Worm (Caenorhabditis elegans): Measurements from ENCODE around the gene F28A10.4.
"Not testable (repeated sequence)": the region's sequence is repeated elsewhere in the genome, so short reads cannot be mapped to it uniquely, and the experiment has no call there.

F28A10.4 gene

DNA sequence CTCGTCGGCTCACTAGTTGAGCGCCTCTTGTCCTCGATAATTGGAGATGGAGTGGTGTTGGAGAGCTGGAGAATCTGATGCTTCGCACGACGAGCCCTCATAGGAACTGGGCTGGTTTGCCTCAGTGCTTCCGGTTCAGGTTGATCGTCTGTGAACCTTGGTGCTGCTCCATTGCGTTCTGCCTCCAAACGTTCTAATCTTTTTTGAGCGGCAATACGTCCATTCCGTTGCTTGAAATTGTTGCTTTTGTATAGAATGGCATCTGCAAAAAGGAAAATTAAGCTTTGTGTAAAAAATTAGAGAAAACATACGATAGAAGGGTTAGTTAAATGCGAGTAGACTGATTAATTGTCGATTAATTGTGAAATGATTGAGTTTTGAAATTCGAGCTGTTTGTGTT lies 31.2 kb upstream of the F28A10.4 start, which contains the start of gene F46F5.5:
Gene F46F5.5 (minus strand): TSS at position 101 of the 400 bp plus-strand sequence.
- TF ChIP-seq nhr-12 (tag; optimal IDR thresholded peaks at IDR 0.05) (no peak), pqm-1 (tag; optimal IDR thresholded peaks at IDR 0.05) (no peak), ceh-82 (tag; optimal IDR thresholded peaks at IDR 0.05) (no peak), jun-1 (tag; optimal IDR thresholded peaks at IDR 0.05) (no peak), nhr-43 (tag; optimal IDR thresholded peaks at IDR 0.05; ENCODE audit: poor library complexity, severe bottlenecking) (no peak), lsy-12 (tag; optimal IDR thresholded peaks at IDR 0.05) (no peak)

ce11 chrII:814737-815136 lies 29.3 kb upstream of the F28A10.4 start, which contains the start of gene msrp-3:
TSS of gene msrp-3 (minus strand) at chrII:814837.
- TF ChIP-seq nhr-67 (tag; optimal IDR thresholded peaks at IDR 0.05) (no peak), daf-12 (tag; optimal IDR thresholded peaks at IDR 0.05) (no peak), lsy-12 (tag; optimal IDR thresholded peaks at IDR 0.05) (no peak), fos-1 (tag; optimal IDR thresholded peaks at IDR 0.05) (no peak)

ce11 chrII:820519-820918 lies 23.6 kb upstream of the F28A10.4 start, which contains the start of gene F46F5.7:
TSS of gene F46F5.7 (minus strand) at chrII:820619.
- TF ChIP-seq ceh-28 (tag; optimal IDR thresholded peaks at IDR 0.05) = no peak
- TF ChIP-seq nhr-25 (tag; optimal IDR thresholded peaks at IDR 0.05) = no peak
- no peak for TF ChIP-seq elt-2 (tag; optimal IDR thresholded peaks at IDR 0.05)
- TF ChIP-seq ZK546.5 (tag; optimal IDR thresholded peaks at IDR 0.05) = no peak
- TF ChIP-seq unc-39 (tag; optimal IDR thresholded peaks at IDR 0.05) = no peak
- no peak for TF ChIP-seq nhr-237 (tag; optimal IDR thresholded peaks at IDR 0.05)
- TF ChIP-seq egl-27 (tag; optimal IDR thresholded peaks at IDR 0.05) = no peak
- TF ChIP-seq snpc-4 (tag; optimal IDR thresholded peaks at IDR 0.05) = no peak
- no peak for TF ChIP-seq lsy-12 (tag; optimal IDR thresholded peaks at IDR 0.05)
- TF ChIP-seq ceh-16 (tag; optimal IDR thresholded peaks at IDR 0.05) = no peak
- no peak for TF ChIP-seq lin-39 (tag; optimal IDR thresholded peaks at IDR 0.05)
- no peak for TF ChIP-seq ztf-4 (tag; optimal IDR thresholded peaks at IDR 0.05)
- no peak for TF ChIP-seq nhr-77 (tag; optimal IDR thresholded peaks at IDR 0.05)
- no peak for TF ChIP-seq lin-15B (tag; optimal IDR thresholded peaks at IDR 0.05)
- TF ChIP-seq aly-2 (tag; optimal IDR thresholded peaks at IDR 0.05) = no peak

DNA sequence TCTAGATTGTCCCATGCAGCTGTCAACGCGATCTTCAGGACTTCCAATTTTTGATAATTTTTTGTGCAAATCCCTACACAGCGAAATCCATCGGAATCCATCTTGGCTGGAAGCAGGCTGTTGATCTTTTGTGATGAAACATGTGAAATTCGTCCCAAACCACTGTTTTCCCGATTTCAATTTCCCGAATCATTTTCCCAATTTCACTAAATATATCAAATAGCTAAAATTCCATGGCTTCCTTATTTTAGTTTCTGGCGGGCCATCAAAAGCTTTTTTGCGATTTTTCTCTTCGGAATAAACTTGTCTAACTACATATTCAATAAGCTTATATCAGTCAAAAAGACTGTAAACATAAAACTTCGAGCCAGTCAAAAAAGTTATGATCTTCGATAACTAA lies 22.6 kb upstream of the F28A10.4 start, which contains the start of gene F46F5.8:
Gene F46F5.8 (minus strand): TSS at position 101 of the 400 bp plus-strand sequence.
- TF ChIP-seq ceh-82 (tag; optimal IDR thresholded peaks at IDR 0.05) = no peak
- TF ChIP-seq nhr-237 (tag; optimal IDR thresholded peaks at IDR 0.05) = no peak
- no peak for TF ChIP-seq fos-1 (tag; optimal IDR thresholded peaks at IDR 0.05)
- no peak for TF ChIP-seq nhr-76 (tag; optimal IDR thresholded peaks at IDR 0.05)
- no peak for TF ChIP-seq pqm-1 (tag; optimal IDR thresholded peaks at IDR 0.05)
- no peak for TF ChIP-seq jun-1 (tag; optimal IDR thresholded peaks at IDR 0.05)
- no peak for TF ChIP-seq lin-39 (tag; optimal IDR thresholded peaks at IDR 0.05)
- no peak for TF ChIP-seq zag-1 (tag; optimal IDR thresholded peaks at IDR 0.05)
- TF ChIP-seq aly-2 (tag; optimal IDR thresholded peaks at IDR 0.05) = no peak
- no peak for TF ChIP-seq R02D3.7 (tag; optimal IDR thresholded peaks at IDR 0.05)
- TF ChIP-seq nhr-12 (tag; optimal IDR thresholded peaks at IDR 0.05) = no peak
- TF ChIP-seq elt-2 (tag; optimal IDR thresholded peaks at IDR 0.05) = no peak
- no peak for TF ChIP-seq nhr-11 (tag; optimal IDR thresholded peaks at IDR 0.05)
- TF ChIP-seq elt-3 (tag; optimal IDR thresholded peaks at IDR 0.05) = no peak
- TF ChIP-seq lsy-12 (tag; optimal IDR thresholded peaks at IDR 0.05) = no peak
- TF ChIP-seq ZK546.5 (tag; optimal IDR thresholded peaks at IDR 0.05) = no peak

DNA sequence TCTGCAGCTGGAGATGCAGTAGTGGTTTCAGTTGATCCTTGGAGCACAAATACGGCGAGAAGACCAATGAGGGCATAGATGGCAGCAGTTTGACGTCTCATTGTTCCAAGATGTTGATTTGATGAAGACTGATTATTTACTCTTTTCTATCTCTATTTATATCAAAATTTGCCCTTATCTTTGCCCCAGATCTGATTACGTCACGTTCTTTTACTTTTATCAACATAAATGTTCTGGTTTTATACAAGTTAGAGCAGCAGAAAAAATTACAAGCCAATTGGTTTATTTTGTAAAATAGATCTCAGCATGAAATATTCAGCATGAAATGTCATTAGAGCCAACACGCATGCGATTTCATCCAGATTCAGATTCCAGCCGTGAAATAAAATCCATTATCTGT lies 21.3 kb upstream of the F28A10.4 start, which contains the start of gene msrp-4:
Gene msrp-4 (minus strand): TSS at position 101 of the 400 bp plus-strand sequence.
- not testable (repeated sequence) for TF ChIP-seq mdl-1 (tag; optimal IDR thresholded peaks at IDR 0.05); unc-62 (GFP tag; optimal IDR thresholded peaks at IDR 0.05); nhr-11 (tag; optimal IDR thresholded peaks at IDR 0.05)

DNA sequence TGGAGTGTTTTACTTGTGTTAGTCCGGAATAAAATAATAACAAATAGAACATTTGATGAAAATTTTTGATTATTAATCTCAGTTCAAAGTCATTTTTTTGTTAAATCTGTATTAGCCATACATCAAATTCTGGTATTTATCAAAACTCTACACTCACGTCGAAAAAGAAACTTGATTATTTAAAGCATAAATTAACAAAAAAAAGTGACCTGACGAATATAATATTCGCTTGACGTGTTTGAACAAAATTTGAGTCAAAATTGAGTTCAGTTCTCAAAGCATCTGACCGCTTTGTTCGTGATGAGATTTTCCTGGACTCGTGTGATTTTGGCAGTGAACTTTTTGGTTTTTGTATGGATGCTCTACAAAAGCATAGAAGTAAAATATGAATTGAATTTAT lies 20.5 kb upstream of the F28A10.4 start, which contains the start of gene F46F5.10:
Gene F46F5.10 (plus strand): TSS at position 301 of the 400 bp plus-strand sequence.
- no peak for TF ChIP-seq nhr-28 (tag; optimal IDR thresholded peaks at IDR 0.05)
- TF ChIP-seq nhr-77 (tag; optimal IDR thresholded peaks at IDR 0.05) = no peak
- TF ChIP-seq nhr-76 (tag; optimal IDR thresholded peaks at IDR 0.05) = no peak
- no peak for TF ChIP-seq ztf-11 (tag; optimal IDR thresholded peaks at IDR 0.05)
- no peak for TF ChIP-seq fkh-10 (GFP tag; optimal IDR thresholded peaks at IDR 0.05)
- TF ChIP-seq skn-1 (tag; optimal IDR thresholded peaks at IDR 0.05) = no peak
- TF ChIP-seq jun-1 (tag; optimal IDR thresholded peaks at IDR 0.05) = no peak
- no peak for TF ChIP-seq fkh-2 (tag; optimal IDR thresholded peaks at IDR 0.05)
- no peak for TF ChIP-seq tbx-2 (tag; optimal IDR thresholded peaks at IDR 0.05)
- TF ChIP-seq nhr-12 (tag; optimal IDR thresholded peaks at IDR 0.05) = no peak
- no peak for TF ChIP-seq snpc-4 (tag; optimal IDR thresholded peaks at IDR 0.05)
- TF ChIP-seq nhr-25 (tag; optimal IDR thresholded peaks at IDR 0.05) = no peak
- TF ChIP-seq elt-3 (tag; optimal IDR thresholded peaks at IDR 0.05) = no peak

Data from whole organism, L3 larva.